Fruit fly (Drosophila melanogaster) whole organism, embryonic: Measurements from ENCODE around the gene Snx21.

Experiments used
- Ada2b ChIP-seq: fragments of 200-800 bp; sonication (Bioruptor generic); IDR thresholded peaks from 2 replicates; pipeline ENCODE4 v1.3.6; 2022; ENCODE audit warnings: missing biosample characterization, missing genetic modification characterization
- Atf6 ChIP-seq: fragments of 200-800 bp; sonication (Bioruptor generic); IDR thresholded peaks from 2 replicates; pipeline ENCODE4 v1.3.6; 2022; ENCODE audit warnings: missing biosample characterization, missing genetic modification characterization
- Bgb ChIP-seq: fragments of 200-800 bp; sonication (Bioruptor generic); IDR thresholded peaks from 2 replicates; pipeline ENCODE4 v1.3.6; 2022; ENCODE audit warnings: missing biosample characterization, missing genetic modification characterization; ENCODE audit not compliant: partially characterized antibody
- BtbVII ChIP-seq: fragments of 200-800 bp; sonication (Bioruptor generic); optimal IDR thresholded peaks from 3 replicates; lab custom pipeline; 2017; ENCODE audit warnings: missing biosample characterization, mild to moderate bottlenecking, missing genetic modification characterization
- CG1024 ChIP-seq: fragments of 200-800 bp; sonication (Bioruptor generic); IDR thresholded peaks from 2 replicates; pipeline ENCODE4 v1.3.6; 2022; ENCODE audit warnings: missing biosample characterization, missing genetic modification characterization
- CG11247 ChIP-seq: fragments of 200-800 bp; sonication (Bioruptor generic); IDR thresholded peaks from 2 replicates; pipeline ENCODE4 v1.3.6; 2022; ENCODE audit warnings: missing biosample characterization, missing genetic modification characterization
- CG11504 ChIP-seq: fragments of 200-800 bp; sonication (Bioruptor generic); optimal IDR thresholded peaks from 3 replicates; lab custom pipeline; 2019; ENCODE audit warnings: missing biosample characterization, mild to moderate bottlenecking, missing genetic modification characterization, moderate library complexity
- CG11695 ChIP-seq: fragments of 200-800 bp; sonication (Bioruptor generic); IDR thresholded peaks from 3 replicates; pipeline ENCODE4 v1.3.6; 2022; ENCODE audit warnings: missing biosample characterization, missing genetic modification characterization
- CG12155 ChIP-seq: fragments of 200-800 bp; sonication (Bioruptor generic); optimal IDR thresholded peaks from 3 replicates; lab custom pipeline; 2016; ENCODE audit warnings: missing biosample characterization, missing genetic modification characterization
- CG12391 ChIP-seq: fragments of 200-800 bp; sonication (Bioruptor generic); optimal IDR thresholded peaks from 3 replicates; lab custom pipeline; 2018; ENCODE audit warnings: missing biosample characterization, mild to moderate bottlenecking, missing genetic modification characterization, moderate library complexity
- CG12769 ChIP-seq: fragments of 200-800 bp; sonication (Bioruptor generic); optimal IDR thresholded peaks from 2 replicates; lab custom pipeline; 2019; ENCODE audit warnings: missing biosample characterization, mild to moderate bottlenecking, missing genetic modification characterization, moderate library complexity
- CG13296 ChIP-seq: fragments of 200-800 bp; sonication (Bioruptor generic); optimal IDR thresholded peaks from 3 replicates; lab custom pipeline; 2018; ENCODE audit warnings: missing biosample characterization, mild to moderate bottlenecking, missing genetic modification characterization
- CG14014 ChIP-seq: fragments of 200-800 bp; sonication (Bioruptor generic); IDR thresholded peaks from 2 replicates; pipeline ENCODE4 v1.3.6; 2022; ENCODE audit warnings: missing biosample characterization, missing genetic modification characterization
- CG15514 ChIP-seq: fragments of 200-800 bp; sonication (Bioruptor generic); optimal IDR thresholded peaks from 3 replicates; lab custom pipeline; 2017; ENCODE audit warnings: missing biosample characterization, missing genetic modification characterization, mild to moderate bottlenecking, moderate library complexity, missing genetic modification reagents
- CG1603 ChIP-seq: fragments of 200-800 bp; sonication (Bioruptor generic); optimal IDR thresholded peaks from 2 replicates; lab custom pipeline; 2019; ENCODE audit warnings: missing biosample characterization, mild to moderate bottlenecking, missing genetic modification characterization, moderate library complexity
- CG18011 ChIP-seq: fragments of 200-800 bp; sonication (Bioruptor generic); optimal IDR thresholded peaks from 2 replicates; lab custom pipeline; 2017; ENCODE audit warnings: missing biosample characterization, missing genetic modification characterization, mild to moderate bottlenecking, moderate library complexity, missing genotype
- CG18599 ChIP-seq: fragments of 200-800 bp; sonication (Bioruptor generic); optimal IDR thresholded peaks from 3 replicates; lab custom pipeline; 2017; ENCODE audit warnings: missing biosample characterization, missing genetic modification characterization, mild to moderate bottlenecking, moderate library complexity, missing genetic modification reagents
- CG2120 ChIP-seq: fragments of 200-800 bp; sonication (Bioruptor generic); optimal IDR thresholded peaks from 3 replicates; lab custom pipeline; 2016; ENCODE audit warnings: missing biosample characterization, missing genetic modification characterization
- CG2678 ChIP-seq: fragments of 200-800 bp; sonication (Bioruptor generic); optimal IDR thresholded peaks from 3 replicates; lab custom pipeline; 2019; ENCODE audit warnings: missing biosample characterization, mild to moderate bottlenecking, missing genetic modification characterization, moderate library complexity
- CG32532 ChIP-seq: fragments of 200-800 bp; sonication (Bioruptor generic); IDR thresholded peaks from 2 replicates; pipeline ENCODE4 v1.3.6; 2022; ENCODE audit warnings: missing biosample characterization, missing genetic modification characterization
- CG6689 ChIP-seq: fragments of 200-800 bp; sonication (Bioruptor generic); IDR thresholded peaks from 2 replicates; pipeline ENCODE4 v1.3.6; 2022; ENCODE audit warnings: missing biosample characterization, missing genetic modification characterization
- CG7372 ChIP-seq: fragments of 200-800 bp; sonication (Bioruptor generic); IDR thresholded peaks from 2 replicates; pipeline ENCODE4 v1.3.6; 2022; ENCODE audit warnings: missing biosample characterization, missing genetic modification characterization
- CG7745 ChIP-seq: fragments of 200-800 bp; sonication (Bioruptor generic); optimal IDR thresholded peaks from 2 replicates; lab custom pipeline; 2018; ENCODE audit warnings: missing biosample characterization, mild to moderate bottlenecking, missing genetic modification characterization, moderate library complexity
- CG7839 ChIP-seq: fragments of 200-800 bp; sonication (Bioruptor generic); optimal IDR thresholded peaks from 3 replicates; lab custom pipeline; 2018; ENCODE audit warnings: missing biosample characterization, mild to moderate bottlenecking, missing genetic modification characterization, moderate library complexity
- CG8290 ChIP-seq, 3 experiments: fragments of 200-800 bp; sonication (Bioruptor generic); optimal IDR thresholded peaks; 2 replicates each; lab custom pipeline; 2016 to 2019; ENCODE audit warnings: missing biosample characterization in 3 of 3, missing genetic modification characterization in 3 of 3, mild to moderate bottlenecking in 2 of 3, moderate library complexity in 1 of 3
- CG8388 ChIP-seq: fragments of 200-800 bp; sonication (Bioruptor generic); optimal IDR thresholded peaks from 2 replicates; lab custom pipeline; 2019; ENCODE audit warnings: missing biosample characterization, mild to moderate bottlenecking, missing genetic modification characterization, moderate library complexity
- Chrac-16 ChIP-seq: fragments of 200-800 bp; sonication (Bioruptor generic); optimal IDR thresholded peaks from 3 replicates; lab custom pipeline; 2016; ENCODE audit warnings: missing biosample characterization, missing genetic modification characterization
- E2f1 ChIP-seq: fragments of 200-800 bp; sonication (Bioruptor generic); IDR thresholded peaks from 2 replicates; pipeline ENCODE4 v1.3.6; 2022; ENCODE audit warnings: missing biosample characterization, missing genetic modification characterization
- Eip74EF ChIP-seq, 2 experiments: fragments of 200-800 bp in 1 of 2; fragments of >200 bp in 1 of 2; sonication (Bioruptor generic) in 1 of 2; optimal IDR thresholded peaks; 2 replicates each; lab custom pipeline; 2017 to 2019; ENCODE audit warnings: missing biosample characterization in 2 of 2, missing genetic modification characterization in 2 of 2, mild to moderate bottlenecking in 1 of 2, moderate library complexity in 1 of 2
- Fer3 ChIP-seq: fragments of 200-800 bp; sonication (Bioruptor generic); optimal IDR thresholded peaks from 2 replicates; lab custom pipeline; 2018; ENCODE audit warnings: missing biosample characterization, mild to moderate bottlenecking, missing genetic modification characterization, moderate library complexity
- HLH3B ChIP-seq: fragments of 200-800 bp; sonication (Bioruptor generic); IDR thresholded peaks from 2 replicates; pipeline ENCODE4 v1.3.6; 2022; ENCODE audit warnings: missing biosample characterization, missing genetic modification characterization
- Hr51 ChIP-seq, 2 experiments: fragments of 200-800 bp; sonication (Bioruptor generic); optimal IDR thresholded peaks; 2 replicates in 1 of 2; 3 replicates in 1 of 2; lab custom pipeline; 2016 to 2018; ENCODE audit warnings: missing biosample characterization in 2 of 2, missing genetic modification characterization in 2 of 2, mild to moderate bottlenecking in 1 of 2, moderate library complexity in 1 of 2
- Hr78 ChIP-seq, 2 experiments: fragments of 200-800 bp in 1 of 2; fragments of >200 bp in 1 of 2; sonication (Bioruptor generic) in 1 of 2; optimal IDR thresholded peaks; 2 replicates each; lab custom pipeline; 2017 to 2019; ENCODE audit warnings: missing biosample characterization in 2 of 2, missing genetic modification characterization in 2 of 2, mild to moderate bottlenecking in 1 of 2, moderate library complexity in 1 of 2
- Meics ChIP-seq: fragments of 200-800 bp; sonication (Bioruptor generic); optimal IDR thresholded peaks from 2 replicates; lab custom pipeline; 2017; ENCODE audit warnings: missing biosample characterization, mild to moderate bottlenecking, missing genetic modification characterization
- Rx ChIP-seq: fragments of 200-800 bp; sonication (Bioruptor generic); IDR thresholded peaks from 2 replicates; pipeline ENCODE4 v1.3.6; 2022; ENCODE audit warnings: missing biosample characterization, missing genetic modification characterization
- ase ChIP-seq: fragments of 200-800 bp; sonication (Bioruptor generic); IDR thresholded peaks from 3 replicates; pipeline ENCODE4 v1.3.6; 2022; ENCODE audit warnings: missing biosample characterization, missing genetic modification characterization
- bowl ChIP-seq: fragments of 200-800 bp; sonication (Bioruptor generic); IDR thresholded peaks from 2 replicates; pipeline ENCODE4 v1.3.6; 2022; ENCODE audit warnings: missing biosample characterization, missing genetic modification characterization
- ci ChIP-seq: fragments of 200-800 bp; sonication (Bioruptor generic); IDR thresholded peaks from 3 replicates; pipeline ENCODE4 v1.3.6; 2022; ENCODE audit warnings: missing biosample characterization, missing genetic modification characterization
- dmrt99B ChIP-seq: fragments of 200-800 bp; sonication (Bioruptor generic); optimal IDR thresholded peaks from 2 replicates; lab custom pipeline; 2018; ENCODE audit warnings: missing biosample characterization, mild to moderate bottlenecking, missing genetic modification characterization, moderate library complexity
- gem ChIP-seq: fragments of 200-800 bp; sonication (Bioruptor generic); optimal IDR thresholded peaks from 2 replicates; lab custom pipeline; 2019; ENCODE audit warnings: missing biosample characterization, mild to moderate bottlenecking, missing genetic modification characterization, moderate library complexity
- jumu ChIP-seq: fragments of 200-800 bp; sonication (Bioruptor generic); optimal IDR thresholded peaks from 3 replicates; lab custom pipeline; 2016; ENCODE audit warnings: missing biosample characterization, missing genetic modification characterization
- lmd ChIP-seq: fragments of 200-800 bp; sonication (Bioruptor generic); IDR thresholded peaks from 2 replicates; pipeline ENCODE4 v1.3.6; 2022; ENCODE audit warnings: missing biosample characterization, missing genetic modification characterization
- prd ChIP-seq, 3 experiments: fragments of >200 bp in 2 of 3; fragments of 200-800 bp in 1 of 3; sonication (Bioruptor generic) in 1 of 3; optimal IDR thresholded peaks in 2 of 3; IDR thresholded peaks in 1 of 3; 2 replicates in 2 of 3; 3 replicates in 1 of 3; pipeline versions ENCODE4 v1.3.6 to Lab custom; 2017 to 2022; ENCODE audit warnings: missing biosample characterization in 1 of 3, missing genetic modification characterization in 1 of 3
- ranshi ChIP-seq: fragments of 200-800 bp; sonication (Bioruptor generic); IDR thresholded peaks from 2 replicates; pipeline ENCODE4 v1.3.6; 2022; ENCODE audit warnings: missing biosample characterization, missing genetic modification characterization
- row ChIP-seq: fragments of 200-800 bp; sonication (Bioruptor generic); IDR thresholded peaks from 3 replicates; pipeline ENCODE4 v1.3.6; 2022; ENCODE audit warnings: missing biosample characterization, missing genetic modification characterization
- sens ChIP-seq: fragments of 200-800 bp; sonication (Bioruptor generic); peaks from one replicate; lab custom pipeline; 2016; ENCODE audit warnings: missing biosample characterization, missing genetic modification characterization
- zen ChIP-seq: fragments of 200-800 bp; sonication (Bioruptor generic); optimal IDR thresholded peaks from 3 replicates; lab custom pipeline; 2018; ENCODE audit warnings: missing biosample characterization, mild to moderate bottlenecking, missing genetic modification characterization, moderate library complexity

Gene Snx21

DNA sequence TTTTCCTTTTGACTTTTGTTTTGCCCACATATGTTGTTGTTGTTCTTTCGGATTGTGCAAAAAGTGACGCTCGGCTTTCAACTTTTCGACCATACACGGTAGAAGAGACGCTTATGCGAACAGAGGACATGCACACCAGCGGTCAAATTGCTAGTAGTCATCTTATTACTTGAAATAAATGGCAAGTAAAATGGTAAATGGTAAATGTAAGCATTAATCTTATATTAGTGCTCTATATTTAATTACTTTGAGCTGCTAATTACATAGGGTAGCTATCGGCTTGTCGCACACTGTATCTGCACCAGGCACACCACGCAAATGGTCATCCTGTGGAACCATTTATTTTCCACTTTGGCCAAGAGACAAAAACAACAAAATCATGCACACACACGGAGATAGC is 44.1 kb downstream of the Snx21 start:
- TF ChIP-seq Chrac-16 (GFP tag; lab: Kevin White, UChicago), result peak; percentile 20
- TF ChIP-seq jumu (GFP tag; lab: Kevin White, UChicago), result no peak
- peak; percentile 26; the same call in 1 of the 3 replicates for TF ChIP-seq CG11695 (GFP tag; lab: Robert Waterston, UW)
- TF ChIP-seq Hr51 (GFP tag; optimal IDR thresholded peaks at IDR 0.05; lab: Kevin White, UChicago), result peak in 1 of 2 experiments; percentile 19
- TF ChIP-seq CG1603 (tag; lab: Kevin White, UChicago), result peak; percentile 53
- TF ChIP-seq Hr78 (GFP tag; optimal IDR thresholded peaks at IDR 0.05; lab: Kevin White, UChicago), result no peak
- TF ChIP-seq Bgb, result no peak
- TF ChIP-seq BtbVII (GFP tag; lab: Kevin White, UChicago), result no peak
- peak; percentile 37 for TF ChIP-seq dmrt99B
- 0 out of 3 replicates have a peak, but pooled peaks have one; percentile 53 for TF ChIP-seq ci (GFP tag; lab: Robert Waterston, UW)
- peak; percentile 38 for TF ChIP-seq CG2678
- peak; percentile 43; the same call in 1 of the 2 replicates for TF ChIP-seq CG32532 (GFP tag; lab: Robert Waterston, UW)
- TF ChIP-seq CG18599 (GFP tag; lab: Kevin White, UChicago), result peak; percentile 65
- no peak for TF ChIP-seq Eip74EF (GFP tag; optimal IDR thresholded peaks at IDR 0.05; lab: Kevin White, UChicago)
- peak; percentile 5 for TF ChIP-seq CG15514 (GFP tag; lab: Kevin White, UChicago)
- TF ChIP-seq ranshi (GFP tag; lab: Robert Waterston, UW), result 0 out of 2 replicates have a peak, but pooled peaks have one; percentile 37
- TF ChIP-seq CG18011 (GFP tag; lab: Kevin White, UChicago), result no peak
- 0 out of 2 replicates have a peak, but pooled peaks have one; percentile 25 for TF ChIP-seq E2f1 (GFP tag; lab: Robert Waterston, UW)
- peak; percentile 30 for TF ChIP-seq Fer3 (tag; lab: Kevin White, UChicago)
- no peak for TF ChIP-seq prd (optimal IDR thresholded peaks at IDR 0.05; lab: Kevin White, UChicago)
- TF ChIP-seq prd (GFP tag; IDR thresholded peaks at IDR 0.05; lab: Robert Waterston, UW), result peak; percentile 52; the same call in 1 of the 3 replicates
- peak; percentile 33; the same call in 1 of the 2 replicates for TF ChIP-seq CG14014
- no peak for TF ChIP-seq bowl (GFP tag; lab: Robert Waterston, UW)
- TF ChIP-seq CG1024 (GFP tag; lab: Robert Waterston, UW), result 0 out of 2 replicates have a peak, but pooled peaks have one; percentile 19
- no peak for TF ChIP-seq CG12155 (GFP tag; lab: Kevin White, UChicago)
- TF ChIP-seq CG13296 (GFP tag; lab: Kevin White, UChicago), result no peak
- TF ChIP-seq CG6689 (GFP tag; lab: Robert Waterston, UW), result 0 out of 2 replicates have a peak, but pooled peaks have one; percentile 18
- TF ChIP-seq Rx, result 0 out of 2 replicates have a peak, but pooled peaks have one; percentile 4
- peak; percentile 40 for TF ChIP-seq lmd
- peak; percentile 43; the same call in 2 of the 3 replicates for TF ChIP-seq row (GFP tag; lab: Robert Waterston, UW)
- TF ChIP-seq CG12769 (tag; lab: Kevin White, UChicago), result peak; percentile 30
- TF ChIP-seq ase, result 0 out of 3 replicates have a peak, but pooled peaks have one; percentile 21
- TF ChIP-seq CG11504, result peak; percentile 19
- TF ChIP-seq sens (GFP tag; lab: Kevin White, UChicago), result peak; percentile 51
- TF ChIP-seq CG7745 (tag; lab: Kevin White, UChicago), result no peak
- 0 out of 2 replicates have a peak, but pooled peaks have one; percentile 17 for TF ChIP-seq Ada2b (GFP tag; lab: Robert Waterston, UW)
- 0 out of 2 replicates have a peak, but pooled peaks have one; percentile 17 for TF ChIP-seq HLH3B (GFP tag; lab: Robert Waterston, UW)
- TF ChIP-seq CG7372, result no peak
- peak; percentile 14 for TF ChIP-seq Meics (GFP tag; lab: Kevin White, UChicago)
- TF ChIP-seq CG8388 (GFP tag; lab: Kevin White, UChicago), result no peak
- TF ChIP-seq CG11247 (GFP tag; lab: Robert Waterston, UW), result peak; percentile 9; the same call in 1 of the 2 replicates
- TF ChIP-seq Atf6 (GFP tag; lab: Robert Waterston, UW), result peak; percentile 10; the same call in 1 of the 2 replicates
- TF ChIP-seq CG12391 (tag; lab: Kevin White, UChicago), result peak; percentile 0
- TF ChIP-seq zen (tag; lab: Kevin White, UChicago), result peak; percentile 35
- peak; percentile 40 for TF ChIP-seq CG2120 (GFP tag; lab: Kevin White, UChicago)
- TF ChIP-seq gem, result peak; percentile 36
- TF ChIP-seq CG8290 (GFP tag; optimal IDR thresholded peaks at IDR 0.05; lab: Kevin White, UChicago), result no peak
- TF ChIP-seq CG8290 (tag; optimal IDR thresholded peaks at IDR 0.05; lab: Kevin White, UChicago), result peak in 1 of 2 experiments; percentile 47
- TF ChIP-seq CG7839 (tag; lab: Kevin White, UChicago), result peak; percentile 33
